Worm (Caenorhabditis elegans): ENCODE measurements around the gene rpap-2.

DNA sequence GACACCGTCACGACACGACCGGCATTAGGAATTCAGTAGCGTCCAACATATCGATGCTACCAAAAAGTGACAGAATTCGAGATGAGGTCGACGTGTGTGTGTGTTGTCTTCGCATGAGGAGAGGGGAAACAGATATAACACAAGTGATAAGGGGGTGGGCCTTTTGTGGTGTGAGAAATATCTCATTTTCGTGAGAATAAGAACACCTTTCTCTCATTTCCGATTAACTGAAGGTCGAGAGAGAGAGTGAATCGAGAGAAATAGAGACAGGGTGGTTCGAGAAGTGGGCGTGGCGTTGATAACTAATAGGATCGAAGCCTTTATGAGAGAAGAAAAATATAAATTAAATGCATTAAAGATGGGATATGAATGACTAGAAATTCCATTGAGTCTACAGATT is 15.4 kb downstream of the rpap-2 start:
- TF ChIP-seq skn-1 (tag; optimal IDR thresholded peaks at IDR 0.05) (no peak), snpc-4 (tag; optimal IDR thresholded peaks at IDR 0.05) (no peak)

Measured in whole organism, L2 larva.